Worm (Caenorhabditis elegans) whole organism, midembryonic: ENCODE results near the gene Y39H10B.3.

Source experiments
- flt-1 ChIP-seq: fragments of 200-800 bp; sonication (Bioruptor generic); IDR thresholded peaks from 2 replicates; pipeline ENCODE4 v1.3.6; 2022; ENCODE audit warnings: missing genetic modification characterization, missing compliant biosample characterization
- ref-1 ChIP-seq: fragments of 200-800 bp; sonication (Bioruptor generic); conservative IDR thresholded peaks from 2 replicates; pipeline ENCODE4 v1.3.6; 2022; ENCODE audit warnings: missing genetic modification reagents, missing genetic modification characterization, missing compliant biosample characterization
- tab-1 ChIP-seq: fragments of 200-800 bp; sonication (Bioruptor generic); IDR thresholded peaks from 2 replicates; pipeline ENCODE4 v1.3.6; 2022; ENCODE audit warnings: missing genetic modification characterization, missing compliant biosample characterization
- ztf-23 ChIP-seq: fragments of 200-800 bp; sonication (Bioruptor generic); IDR thresholded peaks from 2 replicates; pipeline ENCODE4 v1.3.6; 2022; ENCODE audit warnings: missing genetic modification reagents, missing genetic modification characterization, missing compliant biosample characterization
- ztf-29 ChIP-seq: fragments of 200-800 bp; sonication (Bioruptor generic); IDR thresholded peaks from 2 replicates; pipeline ENCODE4 v1.3.6; 2022; ENCODE audit warnings: missing genetic modification reagents, missing genetic modification characterization, missing compliant biosample characterization

DNA sequence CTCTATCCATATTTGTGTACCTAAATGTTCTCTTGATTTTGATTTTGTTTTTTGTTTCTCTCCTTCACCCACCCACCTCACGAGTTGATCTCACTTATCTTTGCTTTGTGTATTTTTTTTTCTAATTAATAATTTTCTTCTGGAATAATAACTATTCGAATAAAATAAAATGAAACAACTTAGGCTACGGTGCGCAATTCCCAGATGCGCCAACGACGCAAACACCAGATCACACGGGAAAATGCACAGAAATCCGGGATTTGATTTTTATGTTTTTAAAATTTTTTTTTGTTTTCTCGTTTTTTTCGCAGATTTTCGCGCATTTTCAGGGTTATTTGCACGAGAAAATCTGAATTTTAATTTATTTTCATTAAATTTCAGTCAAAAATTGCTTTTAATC is 15.7 kb downstream of the Y39H10B.3 start:
- TF ChIP-seq tab-1 (GFP tag; lab: Robert Waterston, UW): no peak
- TF ChIP-seq flt-1 (GFP tag; lab: Robert Waterston, UW): no peak
- TF ChIP-seq ztf-29 (GFP tag; lab: Robert Waterston, UW): no peak
- no peak for TF ChIP-seq ref-1
- TF ChIP-seq ztf-23: no peak
